Worm (Caenorhabditis elegans): ENCODE measurements around the gene C54D10.9.

DNA sequence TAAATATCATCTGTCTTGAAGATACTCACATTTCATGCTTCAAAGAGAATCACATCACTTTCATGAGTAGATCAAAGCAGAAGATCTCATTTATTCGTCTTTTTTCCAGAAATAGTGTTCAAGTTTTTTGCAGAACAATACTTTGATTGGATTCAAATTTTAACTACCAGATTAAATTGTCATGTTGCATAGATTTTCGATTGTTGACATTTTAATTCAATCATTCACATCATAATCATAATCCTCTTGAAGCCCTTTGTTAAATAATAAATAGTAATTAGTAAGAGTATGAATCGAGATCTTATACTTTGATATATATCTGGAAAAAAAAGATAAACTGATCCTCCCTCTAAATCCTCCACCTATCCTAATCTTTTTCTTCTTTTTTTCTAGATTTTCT, 19.1 kb upstream of the C54D10.9 start:
- TF ChIP-seq lsy-2 (tag; optimal IDR thresholded peaks at IDR 0.05) (no peak), elt-1 (tag; optimal IDR thresholded peaks at IDR 0.05; ENCODE audit: borderline replicate concordance, insufficient read depth) (no peak), nhr-28 (tag; optimal IDR thresholded peaks at IDR 0.05) (no peak), mab-5 (tag; optimal IDR thresholded peaks at IDR 0.05) (no peak)
